Worm (Caenorhabditis elegans): Measurements from ENCODE around the gene srz-75.

DNA sequence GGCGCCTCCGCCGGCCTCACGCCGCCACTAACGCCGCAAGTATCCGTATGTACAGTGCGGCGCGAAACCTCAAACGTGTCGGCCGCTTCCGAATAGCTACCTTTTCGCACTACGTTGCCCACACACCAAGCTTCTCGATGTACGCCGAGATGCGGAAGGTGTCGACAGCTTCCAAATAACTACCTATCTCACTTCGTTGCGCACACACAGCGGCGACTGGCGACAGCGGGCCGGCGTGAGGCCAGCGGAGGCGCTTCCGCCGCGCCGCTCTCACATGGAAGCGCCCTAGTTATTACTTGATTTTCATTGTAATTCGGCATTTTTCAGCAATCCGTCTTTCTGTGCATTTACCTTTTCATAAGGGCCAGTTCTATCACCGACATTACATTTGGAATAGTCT is 39.9 kb upstream of the srz-75 start:
- TF ChIP-seq elt-1 (tag; optimal IDR thresholded peaks at IDR 0.05), result no peak
- no peak for TF ChIP-seq pha-4 (tag; optimal IDR thresholded peaks at IDR 0.05)
